Fruit fly (Drosophila melanogaster) whole organism, embryonic: ENCODE results near the gene CG5853.
A peak's percentile ranks its signal among the peaks of the same experiment; 100 is the strongest.

Experiments
- Aef1 ChIP-seq: fragments of 200-800 bp; sonication (Bioruptor generic); IDR thresholded peaks from 3 replicates; pipeline ENCODE4 v1.3.6; 2022; ENCODE audit warnings: missing biosample characterization, missing genetic modification characterization
- Atf3 ChIP-seq: fragments of 200-800 bp; sonication (Bioruptor generic); optimal IDR thresholded peaks from 3 replicates; lab custom pipeline; 2016; ENCODE audit warnings: missing biosample characterization, missing genetic modification characterization
- CG1024 ChIP-seq: fragments of 200-800 bp; sonication (Bioruptor generic); IDR thresholded peaks from 2 replicates; pipeline ENCODE4 v1.3.6; 2022; ENCODE audit warnings: missing biosample characterization, missing genetic modification characterization
- CG10274 ChIP-seq: fragments of 200-800 bp; sonication (Bioruptor generic); optimal IDR thresholded peaks from 3 replicates; lab custom pipeline; 2017; ENCODE audit warnings: missing biosample characterization, mild to moderate bottlenecking, missing genetic modification characterization
- CG12744 ChIP-seq: fragments of 200-800 bp; sonication (Bioruptor generic); optimal IDR thresholded peaks from 2 replicates; lab custom pipeline; 2016; ENCODE audit warnings: missing biosample characterization, missing genetic modification characterization
- CG15601 ChIP-seq: fragments of 200-800 bp; sonication (Bioruptor generic); optimal IDR thresholded peaks from 3 replicates; lab custom pipeline; 2019; ENCODE audit warnings: missing biosample characterization, mild to moderate bottlenecking, missing genetic modification characterization, moderate library complexity
- CG17829 ChIP-seq: fragments of 200-800 bp; optimal IDR thresholded peaks from 2 replicates; lab custom pipeline; 2019; ENCODE audit warnings: missing biosample characterization, mild to moderate bottlenecking, missing genetic modification characterization, moderate library complexity
- CG1792 ChIP-seq: fragments of 200-800 bp; sonication (Bioruptor generic); optimal IDR thresholded peaks from 2 replicates; lab custom pipeline; 2016; ENCODE audit warnings: missing biosample characterization, missing genetic modification characterization
- CG2120 ChIP-seq: fragments of 200-800 bp; sonication (Bioruptor generic); optimal IDR thresholded peaks from 3 replicates; lab custom pipeline; 2016; ENCODE audit warnings: missing biosample characterization, missing genetic modification characterization
- CG2199 ChIP-seq: fragments of 200-800 bp; sonication (Bioruptor generic); IDR thresholded peaks from 3 replicates; pipeline ENCODE4 v1.3.6; 2022; ENCODE audit warnings: missing biosample characterization, missing genetic modification characterization
- CG30020 ChIP-seq: fragments of 200-800 bp; optimal IDR thresholded peaks from 2 replicates; lab custom pipeline; 2019; ENCODE audit warnings: missing biosample characterization, mild to moderate bottlenecking, missing genetic modification characterization, moderate library complexity
- CG31388 ChIP-seq: fragments of 200-800 bp; sonication (Bioruptor generic); optimal IDR thresholded peaks from 2 replicates; lab custom pipeline; 2016; ENCODE audit warnings: missing biosample characterization, missing genetic modification characterization
- CG33557 ChIP-seq: fragments of 200-800 bp; sonication (Bioruptor generic); optimal IDR thresholded peaks from 2 replicates; lab custom pipeline; 2019; ENCODE audit warnings: missing biosample characterization, mild to moderate bottlenecking, missing genetic modification characterization, moderate library complexity
- CG3407 ChIP-seq: fragments of 200-800 bp; sonication (Bioruptor generic); optimal IDR thresholded peaks from 2 replicates; lab custom pipeline; 2018; ENCODE audit warnings: missing biosample characterization, mild to moderate bottlenecking, missing genetic modification characterization
- CG42726 ChIP-seq: fragments of 200-800 bp; sonication (Bioruptor generic); IDR thresholded peaks from 2 replicates; pipeline ENCODE4 v1.3.6; 2022; ENCODE audit warnings: missing biosample characterization, missing genetic modification characterization; ENCODE audit not compliant: partially characterized antibody
- CG5245 ChIP-seq: fragments of 200-800 bp; sonication (Bioruptor generic); optimal IDR thresholded peaks from 3 replicates; lab custom pipeline; 2016; ENCODE audit warnings: missing biosample characterization, missing genetic modification characterization
- CG6175 ChIP-seq: fragments of 200-800 bp; sonication (Bioruptor generic); IDR thresholded peaks from 3 replicates; pipeline ENCODE4 v1.3.6; 2022; ENCODE audit warnings: missing biosample characterization, missing genetic modification characterization
- CG7839 ChIP-seq: fragments of 200-800 bp; sonication (Bioruptor generic); optimal IDR thresholded peaks from 3 replicates; lab custom pipeline; 2018; ENCODE audit warnings: missing biosample characterization, mild to moderate bottlenecking, missing genetic modification characterization, moderate library complexity
- CG9215 ChIP-seq: fragments of 200-800 bp; sonication (Bioruptor generic); IDR thresholded peaks from 2 replicates; pipeline ENCODE4 v1.3.6; 2022; ENCODE audit warnings: missing biosample characterization, missing genetic modification characterization
- Doc3 ChIP-seq: fragments of 200-800 bp; sonication (Bioruptor generic); IDR thresholded peaks from 3 replicates; pipeline ENCODE4 v1.3.6; 2022; ENCODE audit warnings: missing biosample characterization, missing genetic modification characterization; ENCODE audit not compliant: partially characterized antibody
- HLHmδ ChIP-seq: fragments of 200-800 bp; sonication (Bioruptor generic); optimal IDR thresholded peaks from 2 replicates; lab custom pipeline; 2018; ENCODE audit warnings: missing biosample characterization, mild to moderate bottlenecking, missing genetic modification characterization, moderate library complexity
- Hey ChIP-seq: fragments of 200-800 bp; sonication (Bioruptor generic); optimal IDR thresholded peaks from 3 replicates; lab custom pipeline; 2018; ENCODE audit warnings: missing biosample characterization, mild to moderate bottlenecking, missing genetic modification characterization
- HmgD ChIP-seq: fragments of 200-800 bp; sonication (Bioruptor generic); optimal IDR thresholded peaks from 3 replicates; lab custom pipeline; 2016; ENCODE audit warnings: missing biosample characterization, missing genetic modification characterization
- NfI ChIP-seq: fragments of 200-800 bp; sonication (Bioruptor generic); optimal IDR thresholded peaks from 3 replicates; lab custom pipeline; 2018; ENCODE audit warnings: missing biosample characterization, mild to moderate bottlenecking, missing genetic modification characterization, moderate library complexity
- Oli ChIP-seq: fragments of 200-800 bp; sonication (Bioruptor generic); optimal IDR thresholded peaks from 2 replicates; lab custom pipeline; 2018; ENCODE audit warnings: missing biosample characterization, mild to moderate bottlenecking, missing genetic modification characterization, moderate library complexity
- Pdp1 ChIP-seq, 2 experiments: fragments of 200-800 bp; sonication (Bioruptor generic); optimal IDR thresholded peaks; 3 replicates each; lab custom pipeline; 2016; ENCODE audit warnings: missing biosample characterization in 2 of 2, missing genetic modification characterization in 2 of 2, mild to moderate bottlenecking in 1 of 2, moderate library complexity in 1 of 2
- Six4 ChIP-seq: fragments of 200-800 bp; sonication (Bioruptor generic); optimal IDR thresholded peaks from 2 replicates; lab custom pipeline; 2016; ENCODE audit warnings: missing biosample characterization, missing genetic modification characterization
- ac ChIP-seq: fragments of 200-800 bp; sonication (Bioruptor generic); optimal IDR thresholded peaks from 3 replicates; lab custom pipeline; 2017; ENCODE audit warnings: missing biosample characterization, mild to moderate bottlenecking, missing genetic modification characterization
- ase ChIP-seq: fragments of 200-800 bp; sonication (Bioruptor generic); IDR thresholded peaks from 3 replicates; pipeline ENCODE4 v1.3.6; 2022; ENCODE audit warnings: missing biosample characterization, missing genetic modification characterization
- bowl ChIP-seq: fragments of 200-800 bp; sonication (Bioruptor generic); IDR thresholded peaks from 2 replicates; pipeline ENCODE4 v1.3.6; 2022; ENCODE audit warnings: missing biosample characterization, missing genetic modification characterization
- bsh ChIP-seq, 2 experiments: fragments of 200-800 bp; sonication (Bioruptor generic); optimal IDR thresholded peaks; 2 replicates each; lab custom pipeline; 2017 to 2018; ENCODE audit warnings: mild to moderate bottlenecking in 2 of 2, missing biosample characterization in 2 of 2, missing genetic modification characterization in 2 of 2, moderate library complexity in 1 of 2
- caup ChIP-seq: fragments of 200-800 bp; sonication (Bioruptor generic); optimal IDR thresholded peaks from 3 replicates; lab custom pipeline; 2017; ENCODE audit warnings: missing biosample characterization, mild to moderate bottlenecking, missing genetic modification characterization, moderate library complexity; ENCODE audit not compliant: severe bottlenecking
- chinmo ChIP-seq: fragments of 200-800 bp; sonication (Bioruptor generic); IDR thresholded peaks from 4 replicates; pipeline ENCODE4 v1.3.6; 2022; ENCODE audit warnings: missing biosample characterization, missing genetic modification characterization; ENCODE audit not compliant: partially characterized antibody
- chm ChIP-seq: fragments of 200-800 bp; sonication (Bioruptor generic); IDR thresholded peaks from 2 replicates; pipeline ENCODE4 v1.3.6; 2022; ENCODE audit warnings: missing biosample characterization, missing genetic modification characterization
- da ChIP-seq: fragments of 200-800 bp; sonication (Bioruptor generic); optimal IDR thresholded peaks from 2 replicates; lab custom pipeline; 2016; ENCODE audit warnings: missing biosample characterization, missing genetic modification characterization
- dimm ChIP-seq: fragments of 200-800 bp; sonication (Bioruptor generic); IDR thresholded peaks from 2 replicates; pipeline ENCODE4 v1.3.6; 2022; ENCODE audit warnings: missing biosample characterization, missing genetic modification characterization
- fd96Cb ChIP-seq: fragments of 200-800 bp; sonication (Bioruptor generic); optimal IDR thresholded peaks from 2 replicates; lab custom pipeline; 2018; ENCODE audit warnings: missing biosample characterization, mild to moderate bottlenecking, missing genetic modification characterization, moderate library complexity
- gro ChIP-seq: fragments of 200-800 bp; sonication (Bioruptor generic); optimal IDR thresholded peaks from 2 replicates; lab custom pipeline; 2016; ENCODE audit warnings: missing biosample characterization, missing genetic modification characterization
- maf-S ChIP-seq: fragments of 200-800 bp; sonication (Bioruptor generic); optimal IDR thresholded peaks from 2 replicates; lab custom pipeline; 2016; ENCODE audit warnings: missing biosample characterization, missing genetic modification characterization
- mirr ChIP-seq: fragments of 200-800 bp; sonication (Bioruptor generic); optimal IDR thresholded peaks from 3 replicates; lab custom pipeline; 2018; ENCODE audit warnings: missing biosample characterization, mild to moderate bottlenecking, missing genetic modification characterization
- mld ChIP-seq: fragments of 200-800 bp; sonication (Bioruptor generic); IDR thresholded peaks from 3 replicates; pipeline ENCODE4 v1.3.6; 2022; ENCODE audit warnings: missing biosample characterization, missing genetic modification characterization; ENCODE audit not compliant: partially characterized antibody
- nerfin-1 ChIP-seq: fragments of 200-800 bp; sonication (Bioruptor generic); optimal IDR thresholded peaks from 3 replicates; lab custom pipeline; 2019; ENCODE audit warnings: missing biosample characterization, mild to moderate bottlenecking, missing genetic modification characterization, moderate library complexity
- run ChIP-seq: fragments of 200-800 bp; sonication (Bioruptor generic); optimal IDR thresholded peaks from 3 replicates; lab custom pipeline; 2018; ENCODE audit warnings: missing biosample characterization, mild to moderate bottlenecking, missing genetic modification characterization
- schlank ChIP-seq: fragments of 200-800 bp; sonication (Bioruptor generic); optimal IDR thresholded peaks from 2 replicates; lab custom pipeline; 2018; ENCODE audit warnings: missing biosample characterization, mild to moderate bottlenecking, missing genetic modification characterization
- sima ChIP-seq: fragments of 200-800 bp; sonication (Bioruptor generic); optimal IDR thresholded peaks from 2 replicates; lab custom pipeline; 2016; ENCODE audit warnings: missing biosample characterization, missing genetic modification characterization
- sisA ChIP-seq: fragments of 200-800 bp; sonication (Bioruptor generic); IDR thresholded peaks from 2 replicates; pipeline ENCODE4 v1.3.6; 2022; ENCODE audit warnings: missing biosample characterization, missing genetic modification characterization
- slou ChIP-seq: fragments of 200-800 bp; sonication (Bioruptor generic); optimal IDR thresholded peaks from 3 replicates; lab custom pipeline; 2016; ENCODE audit warnings: missing biosample characterization, missing genetic modification characterization
- slp2 ChIP-seq: fragments of 200-800 bp; sonication (Bioruptor generic); optimal IDR thresholded peaks from 2 replicates; lab custom pipeline; 2016; ENCODE audit warnings: missing biosample characterization, missing genetic modification characterization
- tio ChIP-seq: fragments of 200-800 bp; sonication (Bioruptor generic); optimal IDR thresholded peaks from 2 replicates; lab custom pipeline; 2017; ENCODE audit warnings: missing biosample characterization, missing genetic modification characterization, inconsistent platforms
- tna ChIP-seq: fragments of 200-800 bp; sonication (Bioruptor generic); IDR thresholded peaks from 2 replicates; pipeline ENCODE4 v1.3.6; 2022; ENCODE audit warnings: missing biosample characterization, missing genetic modification characterization; ENCODE audit not compliant: partially characterized antibody

Gene CG5853

DNA sequence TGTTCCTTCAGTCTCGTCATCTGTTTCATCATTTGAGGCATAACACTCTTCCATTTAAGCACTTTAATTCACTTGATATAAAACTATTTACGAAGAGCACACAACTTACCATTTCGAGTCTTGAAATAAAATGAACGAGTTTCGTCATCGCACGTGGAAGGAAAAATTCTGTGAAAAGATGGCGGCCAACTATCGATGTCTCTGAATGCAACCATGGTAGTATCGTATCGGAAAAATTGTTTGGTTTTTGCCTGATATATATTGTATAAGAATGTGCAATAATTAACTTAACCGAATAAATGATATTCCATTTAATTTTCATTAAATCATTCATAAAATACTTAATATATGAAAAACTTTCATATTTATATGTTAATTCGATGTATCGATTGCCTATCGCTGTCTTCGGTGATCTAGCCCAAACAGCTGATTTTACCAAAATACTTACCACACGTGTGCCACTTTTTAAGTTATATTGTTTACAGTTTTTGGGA lies 52.5 kb downstream of the CG5853 start, which contains the start of gene Bka (continued):
- TF ChIP-seq slou (GFP tag; lab: Kevin White, UChicago), result no peak
- TF ChIP-seq Pdp1 (GFP tag; optimal IDR thresholded peaks at IDR 0.05; lab: Kevin White, UChicago), result peak in 1 of 2 experiments; percentile 81
- peak; percentile 20 for TF ChIP-seq schlank (tag; lab: Kevin White, UChicago)
- TF ChIP-seq chm (GFP tag; lab: Robert Waterston, UW), result peak; percentile 31; the same call in 1 of the 2 replicates
- TF ChIP-seq CG30020 (tag; lab: Kevin White, UChicago), result peak; percentile 83
- TF ChIP-seq run (tag; lab: Kevin White, UChicago), result no peak
- TF ChIP-seq CG33557 (GFP tag; lab: Kevin White, UChicago), result peak; percentile 68
- TF ChIP-seq CG2199 (GFP tag; lab: Robert Waterston, UW), result no peak
- peak; percentile 99 for TF ChIP-seq Doc3
- no peak for TF ChIP-seq bowl (GFP tag; lab: Robert Waterston, UW)
- TF ChIP-seq CG15601 (tag; lab: Kevin White, UChicago), result peak; percentile 76
- no peak for TF ChIP-seq CG1024 (GFP tag; lab: Robert Waterston, UW)
- TF ChIP-seq Six4, result no peak
- no peak for TF ChIP-seq sima (GFP tag; lab: Kevin White, UChicago)
- TF ChIP-seq CG12744 (GFP tag; lab: Kevin White, UChicago), result no peak
- TF ChIP-seq Atf3 (GFP tag; lab: Kevin White, UChicago), result no peak
- no peak for TF ChIP-seq Hey (tag; lab: Kevin White, UChicago)
- TF ChIP-seq CG6175 (GFP tag; lab: Robert Waterston, UW), result no peak
- peak; percentile 73 for TF ChIP-seq CG17829 (tag; lab: Kevin White, UChicago)
- TF ChIP-seq bsh (GFP tag; optimal IDR thresholded peaks at IDR 0.05; lab: Kevin White, UChicago), result peak in 1 of 2 experiments; percentile 56
- peak; percentile 96; the same call in 3 of the 4 replicates for TF ChIP-seq chinmo (GFP tag; lab: Robert Waterston, UW)
- TF ChIP-seq Aef1 (GFP tag; lab: Robert Waterston, UW), result no peak
- TF ChIP-seq CG3407 (GFP tag; lab: Kevin White, UChicago), result peak; percentile 42
- no peak for TF ChIP-seq tio
- no peak for TF ChIP-seq HLHmδ (GFP tag; lab: Kevin White, UChicago)
- TF ChIP-seq HmgD, result no peak
- TF ChIP-seq slp2 (GFP tag; lab: Kevin White, UChicago), result no peak
- no peak for TF ChIP-seq gro
- TF ChIP-seq da (GFP tag; lab: Kevin White, UChicago), result no peak
- TF ChIP-seq mld (GFP tag; lab: Robert Waterston, UW), result peak; percentile 94
- TF ChIP-seq sisA (GFP tag; lab: Robert Waterston, UW), result no peak
- peak; percentile 28 for TF ChIP-seq mirr (GFP tag; lab: Kevin White, UChicago)
- TF ChIP-seq ac (GFP tag; lab: Kevin White, UChicago), result no peak
- no peak for TF ChIP-seq CG5245 (GFP tag; lab: Kevin White, UChicago)
- no peak for TF ChIP-seq ase (GFP tag; lab: Robert Waterston, UW)
- no peak for TF ChIP-seq CG1792 (GFP tag; lab: Kevin White, UChicago)
- peak; percentile 68 for TF ChIP-seq NfI (GFP tag; lab: Kevin White, UChicago)
- TF ChIP-seq caup, result peak; percentile 79
- peak; percentile 92 for TF ChIP-seq tna
- TF ChIP-seq CG42726 (GFP tag; lab: Robert Waterston, UW), result peak; percentile 88
- TF ChIP-seq CG31388, result no peak
- TF ChIP-seq nerfin-1 (tag; lab: Kevin White, UChicago), result peak; percentile 79
- TF ChIP-seq maf-S (GFP tag; lab: Kevin White, UChicago), result no peak
- TF ChIP-seq Oli (tag; lab: Kevin White, UChicago), result peak; percentile 31
- peak; percentile 22 for TF ChIP-seq CG10274 (GFP tag; lab: Kevin White, UChicago)
- TF ChIP-seq CG7839 (tag; lab: Kevin White, UChicago), result peak; percentile 51
- TF ChIP-seq dimm (GFP tag; lab: Robert Waterston, UW), result no peak
- no peak for TF ChIP-seq CG9215
- no peak for TF ChIP-seq CG2120 (GFP tag; lab: Kevin White, UChicago)
- TF ChIP-seq fd96Cb (tag; lab: Kevin White, UChicago), result no peak
